Comparison of ENCODE assay signal across 4 worm cellular contexts in the genomic region with DNA sequence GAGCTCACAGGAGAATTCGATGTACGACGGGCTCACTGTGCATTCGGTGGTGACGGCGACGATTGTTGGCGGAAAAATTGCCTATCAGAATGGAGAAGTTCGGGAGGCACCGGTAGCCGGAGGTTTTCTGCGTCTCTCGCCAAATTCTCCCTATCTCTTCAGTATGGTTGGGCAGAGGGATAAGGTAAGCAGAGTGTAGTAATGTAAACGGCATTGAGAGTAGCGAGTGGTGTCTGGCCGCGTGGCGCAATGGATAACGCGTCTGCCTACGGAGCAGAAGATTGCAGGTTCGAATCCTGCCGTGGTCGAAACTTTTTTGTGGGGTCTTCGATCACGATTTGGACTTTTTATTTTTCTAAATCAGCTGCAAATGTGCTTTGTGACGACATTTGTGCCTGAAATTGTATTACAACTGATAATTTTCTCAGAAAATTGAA.
TF ChIP-seq lines count a peak whose summit lies in the region.

No protein-coding gene starts in this region.

TF ChIP-seq in whole organism, L2 larva, 48 proteins besides CTCF, POLR2A, EP300 and RAD21 (continues in another document):
- TF ChIP-seq mbf-1 (tag; optimal IDR thresholded peaks at IDR 0.05; lab: Kevin White, UChicago): no peak
- TF ChIP-seq blmp-1 (tag; optimal IDR thresholded peaks at IDR 0.05; lab: Kevin White, UChicago; ENCODE audit: insufficient read depth): no peak
- TF ChIP-seq nhr-129 (tag; optimal IDR thresholded peaks at IDR 0.05; lab: Kevin White, UChicago): peak; percentile 77
- TF ChIP-seq peb-1 (tag; optimal IDR thresholded peaks at IDR 0.05; lab: Kevin White, UChicago): no peak
- no peak for TF ChIP-seq mab-5 (tag; optimal IDR thresholded peaks at IDR 0.05; lab: Kevin White, UChicago)
- TF ChIP-seq ztf-1 (GFP tag; conservative IDR thresholded peaks at IDR 0.05; lab: Robert Waterston, UW): no peak
- TF ChIP-seq ceh-82 (tag; optimal IDR thresholded peaks at IDR 0.05; lab: Kevin White, UChicago): no peak
- no peak for TF ChIP-seq nhr-11 (tag; optimal IDR thresholded peaks at IDR 0.05; lab: Kevin White, UChicago)
- TF ChIP-seq aly-2 (tag; optimal IDR thresholded peaks at IDR 0.05; lab: Kevin White, UChicago): no peak
- peak; percentile 48 for TF ChIP-seq crh-2 (tag; optimal IDR thresholded peaks at IDR 0.05; lab: Kevin White, UChicago)
- no peak for TF ChIP-seq ZK546.5 (tag; optimal IDR thresholded peaks at IDR 0.05; lab: Kevin White, UChicago)
- TF ChIP-seq nhr-237 (tag; optimal IDR thresholded peaks at IDR 0.05; lab: Kevin White, UChicago): no peak
- no peak for TF ChIP-seq nhr-12 (tag; optimal IDR thresholded peaks at IDR 0.05; lab: Kevin White, UChicago)
- TF ChIP-seq egl-27 (tag; optimal IDR thresholded peaks at IDR 0.05; lab: Kevin White, UChicago): no peak
- TF ChIP-seq unc-39 (tag; optimal IDR thresholded peaks at IDR 0.05; lab: Kevin White, UChicago): no peak
- no peak for TF ChIP-seq ceh-16 (tag; optimal IDR thresholded peaks at IDR 0.05; lab: Kevin White, UChicago)
- TF ChIP-seq nhr-10 (tag; optimal IDR thresholded peaks at IDR 0.05; lab: Kevin White, UChicago): no peak
- TF ChIP-seq C34F6.9 (tag; optimal IDR thresholded peaks at IDR 0.05; lab: Kevin White, UChicago): peak; percentile 51
- TF ChIP-seq sem-4 (tag; optimal IDR thresholded peaks at IDR 0.05; lab: Kevin White, UChicago): no peak
- no peak for TF ChIP-seq zag-1 (tag; optimal IDR thresholded peaks at IDR 0.05; lab: Kevin White, UChicago)
- no peak for TF ChIP-seq alr-1 (tag; optimal IDR thresholded peaks at IDR 0.05; lab: Kevin White, UChicago)
- no peak for TF ChIP-seq skn-1 (tag; optimal IDR thresholded peaks at IDR 0.05; lab: Kevin White, UChicago)
- no peak for TF ChIP-seq nhr-77 (tag; optimal IDR thresholded peaks at IDR 0.05; lab: Kevin White, UChicago)

TF ChIP-seq in whole organism, L4 larva, 104 proteins besides CTCF, POLR2A, EP300 and RAD21 (continues in another document):
- TF ChIP-seq R02D3.7 (tag; optimal IDR thresholded peaks at IDR 0.05; lab: Kevin White, UChicago): no peak
- TF ChIP-seq nhr-48 (tag; optimal IDR thresholded peaks at IDR 0.05; lab: Kevin White, UChicago): peak; percentile 10
- TF ChIP-seq Y5F2A.4 (GFP tag; optimal IDR thresholded peaks at IDR 0.05; lab: Kevin White, UChicago): peak; percentile 36
- peak; percentile 16 for TF ChIP-seq mxl-3 (GFP tag; optimal IDR thresholded peaks at IDR 0.05; lab: Kevin White, UChicago)
- TF ChIP-seq Y105C5A.15 (GFP tag; IDR thresholded peaks at IDR 0.05; lab: Robert Waterston, UW): peak; percentile 82; the same call in 1 of the 2 replicates
- TF ChIP-seq hlh-11 (tag; optimal IDR thresholded peaks at IDR 0.05; lab: Kevin White, UChicago): peak; percentile 27
- TF ChIP-seq madf-9 (GFP tag; conservative IDR thresholded peaks at IDR 0.05; lab: Robert Waterston, UW): peak; percentile 79
- peak; percentile 78 for TF ChIP-seq daf-19 (GFP tag; conservative IDR thresholded peaks at IDR 0.05; lab: Robert Waterston, UW)
- TF ChIP-seq tag-97 (GFP tag; IDR thresholded peaks at IDR 0.05; lab: Robert Waterston, UW): no peak
- peak; percentile 91 for TF ChIP-seq dmd-8 (GFP tag; IDR thresholded peaks at IDR 0.05; lab: Robert Waterston, UW)
- peak; percentile 77 for TF ChIP-seq Y48G9A.11 (GFP tag; IDR thresholded peaks at IDR 0.05; lab: Robert Waterston, UW)
- no peak for TF ChIP-seq F44E2.7 (GFP tag; IDR thresholded peaks at IDR 0.05; lab: Robert Waterston, UW)
- TF ChIP-seq ctbp-1 (GFP tag; IDR thresholded peaks at IDR 0.05; lab: Robert Waterston, UW): peak; percentile 81
- peak in 1 of 2 experiments; percentile 16 for TF ChIP-seq hif-1 (tag; optimal IDR thresholded peaks at IDR 0.05; lab: Kevin White, UChicago)
- peak; percentile 49 for TF ChIP-seq unc-130 (GFP tag; optimal IDR thresholded peaks at IDR 0.05; lab: Kevin White, UChicago)
- TF ChIP-seq hmg-1.1 (GFP tag; IDR thresholded peaks at IDR 0.05; lab: Robert Waterston, UW): peak; percentile 82
- no peak for TF ChIP-seq ztf-7 (tag; optimal IDR thresholded peaks at IDR 0.05; lab: Kevin White, UChicago)
- TF ChIP-seq nhr-6 (tag; optimal IDR thresholded peaks at IDR 0.05; lab: Kevin White, UChicago): peak; percentile 42
- TF ChIP-seq nhr-11 (tag; optimal IDR thresholded peaks at IDR 0.05; lab: Kevin White, UChicago): peak; percentile 49
- peak; percentile 67; the same call in 1 of the 2 replicates for TF ChIP-seq ZK337.2 (GFP tag; IDR thresholded peaks at IDR 0.05; lab: Robert Waterston, UW)
- no peak for TF ChIP-seq T20F7.1 (GFP tag; optimal IDR thresholded peaks at IDR 0.05; lab: Kevin White, UChicago)
- TF ChIP-seq saeg-2 (GFP tag; IDR thresholded peaks at IDR 0.05; lab: Robert Waterston, UW): 0 out of 2 replicates have a peak, but pooled peaks have one; percentile 16

TF ChIP-seq in whole organism, late embryonic, 69 proteins besides CTCF, POLR2A, EP300 and RAD21 (continues in another document):
- TF ChIP-seq ztf-16 (tag; optimal IDR thresholded peaks at IDR 0.05; lab: Kevin White, UChicago) (peak; percentile 76), lin-11 (tag; optimal IDR thresholded peaks at IDR 0.05; lab: Kevin White, UChicago) (peak; percentile 60), ceh-6 (GFP tag; optimal IDR thresholded peaks at IDR 0.05; lab: Kevin White, UChicago) (peak; percentile 80), npax-4 (tag; optimal IDR thresholded peaks at IDR 0.05; lab: Kevin White, UChicago) (peak; percentile 32), unc-42 (tag; optimal IDR thresholded peaks at IDR 0.05; lab: Kevin White, UChicago) (no peak), zip-5 (tag; optimal IDR thresholded peaks at IDR 0.05; lab: Kevin White, UChicago) (peak; percentile 53), tbx-2 (tag; optimal IDR thresholded peaks at IDR 0.05; lab: Kevin White, UChicago) (peak; percentile 76), sox-4 (tag; optimal IDR thresholded peaks at IDR 0.05; lab: Kevin White, UChicago) (peak; percentile 71), elt-2 (tag; optimal IDR thresholded peaks at IDR 0.05; lab: Kevin White, UChicago) (peak; percentile 64), gmeb-2 (tag; optimal IDR thresholded peaks at IDR 0.05; lab: Kevin White, UChicago) (peak; percentile 61), fkh-6 (tag; optimal IDR thresholded peaks at IDR 0.05; lab: Kevin White, UChicago) (peak; percentile 83), ceh-31 (tag; optimal IDR thresholded peaks at IDR 0.05; lab: Kevin White, UChicago) (peak; percentile 40), eyg-1 (tag; optimal IDR thresholded peaks at IDR 0.05; lab: Kevin White, UChicago) (peak; percentile 65), pha-2 (tag; optimal IDR thresholded peaks at IDR 0.05; lab: Kevin White, UChicago) (peak; percentile 63), lim-6 (tag; optimal IDR thresholded peaks at IDR 0.05; lab: Kevin White, UChicago) (no peak), sdc-2 (tag; optimal IDR thresholded peaks at IDR 0.05; lab: Kevin White, UChicago) (peak; percentile 56), ceh-18 (tag; optimal IDR thresholded peaks at IDR 0.05; lab: Kevin White, UChicago) (peak; percentile 52), ceh-22 (tag; optimal IDR thresholded peaks at IDR 0.05; lab: Kevin White, UChicago) (no peak), mec-3 (tag; optimal IDR thresholded peaks at IDR 0.05; lab: Kevin White, UChicago; ENCODE audit: borderline replicate concordance) (peak; percentile 3), rnt-1 (tag; optimal IDR thresholded peaks at IDR 0.05; lab: Kevin White, UChicago) (peak; percentile 52), hlh-6 (tag; optimal IDR thresholded peaks at IDR 0.05; lab: Kevin White, UChicago) (peak; percentile 79), nhr-11 (tag; optimal IDR thresholded peaks at IDR 0.05; lab: Kevin White, UChicago) (no peak), pax-1 (tag; optimal IDR thresholded peaks at IDR 0.05; lab: Kevin White, UChicago) (no peak), C08G9.2 (tag; optimal IDR thresholded peaks at IDR 0.05; lab: Kevin White, UChicago) (peak; percentile 74)

TF ChIP-seq in whole organism, mixed stage, embryonic, 35 proteins besides CTCF, POLR2A, EP300 and RAD21 (continues in another document):
- TF ChIP-seq nhr-12 (tag; optimal IDR thresholded peaks at IDR 0.05; lab: Kevin White, UChicago) (no peak), snpc-4 (tag; optimal IDR thresholded peaks at IDR 0.05; lab: Kevin White, UChicago) (no peak), mls-2 (tag; optimal IDR thresholded peaks at IDR 0.05; lab: Kevin White, UChicago) (peak; percentile 88), ceh-39 (tag; optimal IDR thresholded peaks at IDR 0.05; lab: Kevin White, UChicago) (no peak), mep-1 (tag; optimal IDR thresholded peaks at IDR 0.05; lab: Kevin White, UChicago) (no peak), nhr-2 (tag; optimal IDR thresholded peaks at IDR 0.05; lab: Kevin White, UChicago) (no peak), lsy-2 (tag; optimal IDR thresholded peaks at IDR 0.05; lab: Kevin White, UChicago) (no peak), elt-1 (tag; optimal IDR thresholded peaks at IDR 0.05; lab: Kevin White, UChicago; ENCODE audit: borderline replicate concordance, insufficient read depth) (no peak), sem-2 (GFP tag; optimal IDR thresholded peaks at IDR 0.05; lab: Kevin White, UChicago) (peak; percentile 82), nhr-28 (tag; optimal IDR thresholded peaks at IDR 0.05; lab: Kevin White, UChicago) (peak; percentile 5), lin-13 (tag; optimal IDR thresholded peaks at IDR 0.05; lab: Kevin White, UChicago) (no peak), cnd-1 (tag; optimal IDR thresholded peaks at IDR 0.05; lab: Kevin White, UChicago) (peak; percentile 83), blmp-1 (tag; optimal IDR thresholded peaks at IDR 0.05; lab: Kevin White, UChicago) (no peak), ceh-43 (GFP tag; optimal IDR thresholded peaks at IDR 0.05; lab: Kevin White, UChicago) (peak; percentile 75), mab-5 (tag; optimal IDR thresholded peaks at IDR 0.05; lab: Kevin White, UChicago) (no peak), nhr-237 (tag; optimal IDR thresholded peaks at IDR 0.05; lab: Kevin White, UChicago) (no peak), nhr-76 (tag; optimal IDR thresholded peaks at IDR 0.05; lab: Kevin White, UChicago) (no peak), bed-3 (GFP tag; optimal IDR thresholded peaks at IDR 0.05; lab: Kevin White, UChicago) (peak; percentile 57), ceh-83 (GFP tag; optimal IDR thresholded peaks at IDR 0.05; lab: Kevin White, UChicago) (peak; percentile 83), ztf-11 (tag; optimal IDR thresholded peaks at IDR 0.05; lab: Kevin White, UChicago) (no peak), drap-1 (GFP tag; optimal IDR thresholded peaks at IDR 0.05; lab: Kevin White, UChicago) (peak; percentile 88), unc-39 (tag; optimal IDR thresholded peaks at IDR 0.05; lab: Kevin White, UChicago) (peak; percentile 26), ces-1 (GFP tag; optimal IDR thresholded peaks at IDR 0.05; lab: Kevin White, UChicago) (no peak), unc-120 (tag; optimal IDR thresholded peaks at IDR 0.05; lab: Kevin White, UChicago; ENCODE audit: poor library complexity, severe bottlenecking) (peak; percentile 74), unc-62 (GFP tag; optimal IDR thresholded peaks at IDR 0.05; lab: Kevin White, UChicago) (peak; percentile 17), tbx-8 (GFP tag; optimal IDR thresholded peaks at IDR 0.05; lab: Kevin White, UChicago) (peak; percentile 54), pha-4 (tag; optimal IDR thresholded peaks at IDR 0.05; lab: Kevin White, UChicago) (no peak), sptf-1 (tag; optimal IDR thresholded peaks at IDR 0.05; lab: Kevin White, UChicago) (peak; percentile 90)
